Fruit fly (Drosophila melanogaster) whole organism, embryonic: ENCODE measurements around the gene RpL8.
A peak's percentile ranks its signal among the peaks of the same experiment; 100 is the strongest.

Experiments
- Awh ChIP-seq: fragments of 200-800 bp; sonication (Bioruptor generic); IDR thresholded peaks from 2 replicates; pipeline ENCODE4, ENCODE4 v1.3.6; 2022; ENCODE audit warnings: missing biosample characterization, missing genetic modification characterization
- CG10267 ChIP-seq: fragments of 200-800 bp; sonication (Bioruptor generic); optimal IDR thresholded peaks from 2 replicates; lab custom pipeline; 2018; ENCODE audit warnings: missing biosample characterization, mild to moderate bottlenecking, missing genetic modification characterization, moderate library complexity
- CG11696 ChIP-seq: fragments of 200-800 bp; sonication (Bioruptor generic); IDR thresholded peaks from 2 replicates; pipeline ENCODE4 v1.3.6; 2022; ENCODE audit warnings: missing biosample characterization, missing genetic modification characterization
- CG17328 ChIP-seq: fragments of 200-800 bp; sonication (Bioruptor generic); IDR thresholded peaks from 2 replicates; pipeline ENCODE4 v1.3.6; 2022; ENCODE audit warnings: missing biosample characterization, missing genetic modification characterization
- CG17802 ChIP-seq: fragments of 200-800 bp; sonication (Bioruptor generic); optimal IDR thresholded peaks from 2 replicates; lab custom pipeline; 2018; ENCODE audit warnings: missing biosample characterization, mild to moderate bottlenecking, missing genetic modification characterization, moderate library complexity
- CG18599 ChIP-seq: fragments of 200-800 bp; sonication (Bioruptor generic); optimal IDR thresholded peaks from 3 replicates; lab custom pipeline; 2017; ENCODE audit warnings: missing biosample characterization, missing genetic modification characterization, mild to moderate bottlenecking, moderate library complexity, missing genetic modification reagents
- CG2129 ChIP-seq: fragments of 200-800 bp; sonication (Bioruptor generic); IDR thresholded peaks from 2 replicates; pipeline ENCODE4 v1.3.6; 2022; ENCODE audit warnings: missing biosample characterization, missing genetic modification characterization; ENCODE audit not compliant: partially characterized antibody
- CG2678 ChIP-seq: fragments of 200-800 bp; sonication (Bioruptor generic); optimal IDR thresholded peaks from 3 replicates; lab custom pipeline; 2019; ENCODE audit warnings: missing biosample characterization, mild to moderate bottlenecking, missing genetic modification characterization, moderate library complexity
- CG2712 ChIP-seq: fragments of 200-800 bp; optimal IDR thresholded peaks from 3 replicates; lab custom pipeline; 2019; ENCODE audit warnings: missing biosample characterization, mild to moderate bottlenecking, missing genetic modification characterization, moderate library complexity
- CG3065 ChIP-seq: fragments of 200-800 bp; sonication (Bioruptor generic); optimal IDR thresholded peaks from 2 replicates; lab custom pipeline; 2016; ENCODE audit warnings: missing biosample characterization, missing genetic modification characterization
- CG31441 ChIP-seq: fragments of 200-800 bp; sonication (Bioruptor generic); IDR thresholded peaks from 2 replicates; pipeline ENCODE4 v1.3.6; 2022; ENCODE audit warnings: missing biosample characterization, missing genetic modification characterization
- CG3281 ChIP-seq: fragments of 200-800 bp; sonication (Bioruptor generic); optimal IDR thresholded peaks from 3 replicates; lab custom pipeline; 2017; ENCODE audit warnings: missing biosample characterization, mild to moderate bottlenecking, missing genetic modification characterization
- CG33557 ChIP-seq: fragments of 200-800 bp; sonication (Bioruptor generic); optimal IDR thresholded peaks from 2 replicates; lab custom pipeline; 2019; ENCODE audit warnings: missing biosample characterization, mild to moderate bottlenecking, missing genetic modification characterization, moderate library complexity
- CG6254 ChIP-seq: fragments of 200-800 bp; sonication (Bioruptor generic); optimal IDR thresholded peaks from 3 replicates; lab custom pipeline; 2017; ENCODE audit warnings: mild to moderate bottlenecking, missing biosample characterization, missing genetic modification reagents, missing genetic modification characterization
- CG6272 ChIP-seq: fragments of 200-800 bp; sonication (Bioruptor generic); IDR thresholded peaks from 2 replicates; pipeline ENCODE4 v1.3.6; 2022; ENCODE audit warnings: missing biosample characterization, missing genetic modification characterization
- CG7372 ChIP-seq: fragments of 200-800 bp; sonication (Bioruptor generic); IDR thresholded peaks from 2 replicates; pipeline ENCODE4 v1.3.6; 2022; ENCODE audit warnings: missing biosample characterization, missing genetic modification characterization
- CG7839 ChIP-seq: fragments of 200-800 bp; sonication (Bioruptor generic); optimal IDR thresholded peaks from 3 replicates; lab custom pipeline; 2018; ENCODE audit warnings: missing biosample characterization, mild to moderate bottlenecking, missing genetic modification characterization, moderate library complexity
- CrebB ChIP-seq: fragments of 200-800 bp; sonication (Bioruptor generic); optimal IDR thresholded peaks from 3 replicates; lab custom pipeline; 2018; ENCODE audit warnings: missing biosample characterization, mild to moderate bottlenecking, missing genetic modification characterization
- D19A ChIP-seq: fragments of 200-800 bp; optimal IDR thresholded peaks from 3 replicates; lab custom pipeline; 2019; ENCODE audit warnings: missing biosample characterization, mild to moderate bottlenecking, missing genetic modification characterization, moderate library complexity
- D19B ChIP-seq: fragments of 200-800 bp; sonication (Bioruptor generic); optimal IDR thresholded peaks from 2 replicates; lab custom pipeline; 2017; ENCODE audit warnings: missing biosample characterization, mild to moderate bottlenecking, missing genetic modification characterization
- Eip74EF ChIP-seq, 2 experiments: fragments of 200-800 bp in 1 of 2; fragments of >200 bp in 1 of 2; sonication (Bioruptor generic) in 1 of 2; optimal IDR thresholded peaks; 2 replicates each; lab custom pipeline; 2017 to 2019; ENCODE audit warnings: missing biosample characterization in 2 of 2, missing genetic modification characterization in 2 of 2, mild to moderate bottlenecking in 1 of 2, moderate library complexity in 1 of 2
- H15 ChIP-seq: fragments of 200-800 bp; sonication (Bioruptor generic); IDR thresholded peaks from 3 replicates; pipeline ENCODE4 v1.3.6; 2022; ENCODE audit warnings: missing biosample characterization, missing genetic modification characterization
- Med ChIP-seq: fragments of 200-800 bp; sonication (Bioruptor generic); peaks from one replicate; lab custom pipeline; 2016; ENCODE audit warnings: missing biosample characterization, missing genetic modification characterization, mild to moderate bottlenecking, inconsistent platforms, moderate library complexity
- NfI ChIP-seq: fragments of 200-800 bp; sonication (Bioruptor generic); optimal IDR thresholded peaks from 3 replicates; lab custom pipeline; 2018; ENCODE audit warnings: missing biosample characterization, mild to moderate bottlenecking, missing genetic modification characterization, moderate library complexity
- Six4 ChIP-seq: fragments of 200-800 bp; sonication (Bioruptor generic); optimal IDR thresholded peaks from 2 replicates; lab custom pipeline; 2016; ENCODE audit warnings: missing biosample characterization, missing genetic modification characterization
- btn ChIP-seq: fragments of 200-800 bp; sonication (Bioruptor generic); optimal IDR thresholded peaks from 2 replicates; lab custom pipeline; 2016; ENCODE audit warnings: missing biosample characterization, missing genetic modification characterization
- chif ChIP-seq, 2 experiments: fragments of 200-800 bp; sonication (Bioruptor generic); optimal IDR thresholded peaks; 3 replicates each; lab custom pipeline; 2016; ENCODE audit warnings: missing biosample characterization in 2 of 2, missing genetic modification characterization in 2 of 2
- chinmo ChIP-seq: fragments of 200-800 bp; sonication (Bioruptor generic); IDR thresholded peaks from 4 replicates; pipeline ENCODE4 v1.3.6; 2022; ENCODE audit warnings: missing biosample characterization, missing genetic modification characterization; ENCODE audit not compliant: partially characterized antibody
- crp ChIP-seq, 2 experiments: fragments of 200-800 bp; sonication (Bioruptor generic); optimal IDR thresholded peaks; 2 replicates in 1 of 2; 3 replicates in 1 of 2; lab custom pipeline; 2017; ENCODE audit warnings: missing biosample characterization in 2 of 2, missing genetic modification characterization in 2 of 2, mild to moderate bottlenecking in 1 of 2, moderate library complexity in 1 of 2
- dan ChIP-seq: fragments of 200-800 bp; sonication (Bioruptor generic); IDR thresholded peaks from 2 replicates; pipeline ENCODE4 v1.3.6; 2022; ENCODE audit warnings: missing biosample characterization, missing genetic modification characterization
- dmrt11E ChIP-seq: fragments of 200-800 bp; sonication (Bioruptor generic); optimal IDR thresholded peaks from 3 replicates; lab custom pipeline; 2018; ENCODE audit warnings: missing biosample characterization, mild to moderate bottlenecking, missing genetic modification characterization, moderate library complexity
- esg ChIP-seq: fragments of 200-800 bp; sonication (Bioruptor generic); conservative IDR thresholded peaks from 2 replicates; pipeline ENCODE4 v1.3.6; 2022; ENCODE audit warnings: missing biosample characterization, missing genetic modification characterization
- ewg ChIP-seq: fragments of 200-800 bp; sonication (Bioruptor generic); optimal IDR thresholded peaks from 3 replicates; lab custom pipeline; 2017; ENCODE audit warnings: mild to moderate bottlenecking, missing biosample characterization, missing genetic modification reagents, missing genetic modification characterization
- fd3F ChIP-seq: fragments of 200-800 bp; sonication (Bioruptor generic); optimal IDR thresholded peaks from 2 replicates; lab custom pipeline; 2018; ENCODE audit warnings: missing biosample characterization, mild to moderate bottlenecking, missing genetic modification characterization, moderate library complexity
- fu2 ChIP-seq: fragments of 200-800 bp; sonication (Bioruptor generic); optimal IDR thresholded peaks from 2 replicates; lab custom pipeline; 2016; ENCODE audit warnings: missing biosample characterization, missing genetic modification characterization
- gfzf ChIP-seq: fragments of 200-800 bp; sonication (Bioruptor generic); optimal IDR thresholded peaks from 2 replicates; lab custom pipeline; 2016; ENCODE audit warnings: missing biosample characterization, mild to moderate bottlenecking, missing genetic modification characterization, moderate library complexity
- hbn ChIP-seq: fragments of 200-800 bp; sonication (Bioruptor generic); IDR thresholded peaks from 2 replicates; pipeline ENCODE4 v1.3.6; 2022; ENCODE audit warnings: missing biosample characterization, missing genetic modification characterization; ENCODE audit not compliant: partially characterized antibody
- jigr1 ChIP-seq: fragments of 200-800 bp; sonication (Bioruptor generic); IDR thresholded peaks from 3 replicates; pipeline ENCODE4 v1.3.6; 2022; ENCODE audit warnings: missing biosample characterization, missing genetic modification characterization
- pho ChIP-seq: fragments of 200-800 bp; sonication (Bioruptor generic); optimal IDR thresholded peaks from 2 replicates; lab custom pipeline; 2016; ENCODE audit warnings: missing biosample characterization, missing genetic modification characterization
- phol ChIP-seq: fragments of 200-800 bp; sonication (Bioruptor generic); optimal IDR thresholded peaks from 3 replicates; lab custom pipeline; 2018; ENCODE audit warnings: missing biosample characterization, mild to moderate bottlenecking, missing genetic modification characterization, moderate library complexity
- prd ChIP-seq, 3 experiments: fragments of >200 bp in 2 of 3; fragments of 200-800 bp in 1 of 3; sonication (Bioruptor generic) in 1 of 3; optimal IDR thresholded peaks in 2 of 3; IDR thresholded peaks in 1 of 3; 2 replicates in 2 of 3; 3 replicates in 1 of 3; pipeline versions ENCODE4 v1.3.6 to Lab custom; 2017 to 2022; ENCODE audit warnings: missing biosample characterization in 1 of 3, missing genetic modification characterization in 1 of 3
- pum ChIP-seq: fragments of 200-800 bp; sonication (Bioruptor generic); optimal IDR thresholded peaks from 2 replicates; lab custom pipeline; 2016; ENCODE audit warnings: missing biosample characterization, missing genetic modification characterization
- salm ChIP-seq: fragments of 200-800 bp; sonication (Bioruptor generic); optimal IDR thresholded peaks from 2 replicates; lab custom pipeline; 2018; ENCODE audit warnings: missing biosample characterization, mild to moderate bottlenecking, missing genetic modification characterization
- scrt ChIP-seq: fragments of 200-800 bp; sonication (Bioruptor generic); optimal IDR thresholded peaks from 2 replicates; lab custom pipeline; 2018; ENCODE audit warnings: missing biosample characterization, mild to moderate bottlenecking, missing genetic modification characterization, moderate library complexity
- sim ChIP-seq: fragments of 200-800 bp; sonication (Bioruptor generic); IDR thresholded peaks from 2 replicates; pipeline ENCODE4 v1.3.6; 2022; ENCODE audit warnings: missing biosample characterization, missing genetic modification characterization
- sima ChIP-seq: fragments of 200-800 bp; sonication (Bioruptor generic); optimal IDR thresholded peaks from 2 replicates; lab custom pipeline; 2016; ENCODE audit warnings: missing biosample characterization, missing genetic modification characterization
- slbo ChIP-seq: fragments of 200-800 bp; sonication (Bioruptor generic); IDR thresholded peaks from 2 replicates; pipeline ENCODE4 v1.3.6; 2022; ENCODE audit warnings: missing biosample characterization, missing genetic modification characterization
- tgo ChIP-seq: fragments of 200-800 bp; sonication (Bioruptor generic); IDR thresholded peaks from 3 replicates; pipeline ENCODE4 v1.3.6; 2022; ENCODE audit warnings: missing biosample characterization, missing genetic modification characterization
- ttk ChIP-seq: fragments of 200-800 bp; sonication (Bioruptor generic); IDR thresholded peaks from 2 replicates; pipeline ENCODE4 v2.1.2; 2022; ENCODE audit warnings: missing biosample characterization, missing genetic modification characterization
- vnd ChIP-seq: fragments of 200-800 bp; sonication (Bioruptor generic); IDR thresholded peaks from 3 replicates; pipeline ENCODE4 v1.3.6; 2022; ENCODE audit warnings: missing biosample characterization, missing genetic modification characterization; ENCODE audit not compliant: partially characterized antibody

Gene RpL8

DNA sequence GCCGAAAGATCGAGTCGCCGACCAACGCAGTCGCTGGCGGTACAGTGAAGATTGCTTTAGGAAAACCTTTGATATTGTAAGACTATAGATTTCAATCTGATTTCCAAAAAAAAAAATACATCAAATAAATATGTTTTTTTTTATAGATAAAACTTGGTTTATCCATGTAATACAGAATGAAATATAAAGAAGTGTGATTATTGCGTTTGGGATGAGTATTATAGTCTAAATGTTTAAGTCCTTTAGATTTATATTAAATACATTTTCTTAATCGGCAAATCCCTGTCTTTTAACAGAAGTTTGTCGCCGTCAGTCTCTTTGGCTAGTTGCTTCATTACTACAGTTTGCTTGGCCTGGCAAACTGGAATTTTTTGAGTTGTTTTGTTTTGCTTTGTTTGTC lies 5.4 kb upstream of the RpL8 start (continued):
- TF ChIP-seq CG18599 (GFP tag; lab: Kevin White, UChicago) (no peak), pum (GFP tag; lab: Kevin White, UChicago) (no peak), CG33557 (GFP tag; lab: Kevin White, UChicago) (no peak), sima (no peak), gfzf (GFP tag; lab: Kevin White, UChicago) (no peak), hbn (GFP tag; lab: Robert Waterston, UW) (no peak), CG6272 (no peak), CG7372 (GFP tag; lab: Robert Waterston, UW) (no peak), ewg (no peak), CrebB (no peak), tgo (peak; percentile 36; the same call in 2 of the 3 replicates), btn (GFP tag; lab: Kevin White, UChicago) (no peak), slbo (GFP tag; lab: Robert Waterston, UW) (peak; percentile 48), CG17802 (no peak), D19B (GFP tag; lab: Kevin White, UChicago) (no peak), phol (peak; percentile 11), Med (GFP tag; lab: Kevin White, UChicago) (no peak), CG3065 (GFP tag; lab: Kevin White, UChicago) (no peak), CG11696 (GFP tag; lab: Robert Waterston, UW) (peak; percentile 18; the same call in 1 of the 2 replicates), CG2678 (tag; lab: Kevin White, UChicago) (peak; percentile 21), Six4 (GFP tag; lab: Kevin White, UChicago) (no peak), CG6254 (GFP tag; lab: Kevin White, UChicago) (no peak), salm (tag; lab: Kevin White, UChicago) (no peak), ttk (GFP tag; lab: Robert Waterston, UW) (0 out of 2 replicates have a peak, but pooled peaks have one; percentile 23), CG31441 (no peak), CG10267 (tag; lab: Kevin White, UChicago) (no peak), esg (GFP tag; lab: Robert Waterston, UW) (peak; percentile 49), Awh (GFP tag; lab: Robert Waterston, UW) (peak; percentile 49), CG2712 (tag; lab: Kevin White, UChicago) (no peak), fu2 (GFP tag; lab: Kevin White, UChicago) (no peak), dan (GFP tag; lab: Robert Waterston, UW) (no peak), CG7839 (tag; lab: Kevin White, UChicago) (peak; percentile 66), CG17328 (GFP tag; lab: Robert Waterston, UW) (no peak), jigr1 (GFP tag; lab: Robert Waterston, UW) (no peak), pho (no peak), vnd (GFP tag; lab: Robert Waterston, UW) (no peak), sim (no peak), scrt (no peak), H15 (GFP tag; lab: Robert Waterston, UW) (no peak), fd3F (GFP tag; lab: Kevin White, UChicago) (peak; percentile 51), crp (GFP tag; optimal IDR thresholded peaks at IDR 0.05; lab: Kevin White, UChicago) (no peak), NfI (GFP tag; lab: Kevin White, UChicago) (no peak), chif (GFP tag; optimal IDR thresholded peaks at IDR 0.05; lab: Kevin White, UChicago) (no peak), prd (optimal IDR thresholded peaks at IDR 0.05; lab: Kevin White, UChicago) (no peak), prd (GFP tag; IDR thresholded peaks at IDR 0.05; lab: Robert Waterston, UW) (peak; percentile 43; the same call in 2 of the 3 replicates), D19A (tag; lab: Kevin White, UChicago) (no peak), dmrt11E (tag; lab: Kevin White, UChicago) (no peak), chinmo (GFP tag; lab: Robert Waterston, UW) (no peak), CG3281 (GFP tag; lab: Kevin White, UChicago) (no peak), Eip74EF (GFP tag; optimal IDR thresholded peaks at IDR 0.05; lab: Kevin White, UChicago) (peak in 1 of 2 experiments; percentile 4), CG2129 (GFP tag; lab: Robert Waterston, UW) (no peak)
